Fruit fly (Drosophila melanogaster): ENCODE results near the gene CG7342.

Gene CG7342

DNA sequence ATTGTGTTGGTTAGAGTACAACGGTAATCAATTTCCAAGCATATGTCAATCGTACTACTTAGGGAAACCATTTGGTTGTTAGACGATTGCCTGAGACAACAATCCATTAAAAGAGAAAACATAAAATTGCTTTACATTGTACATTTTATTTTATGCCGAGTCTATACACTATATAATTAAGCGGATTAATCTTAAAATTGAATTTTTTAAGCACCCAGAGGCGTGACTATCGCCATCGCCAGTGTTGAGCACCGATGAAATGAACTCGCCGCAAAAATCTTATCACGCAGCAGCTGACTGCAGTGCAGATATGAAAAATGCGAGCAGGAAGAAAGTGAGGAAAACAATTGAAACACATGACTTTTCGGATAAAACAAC, 39.7 kb downstream of the CG7342 start:
- TF ChIP-seq Hr83 (GFP tag; optimal IDR thresholded peaks at IDR 0.05; ENCODE audit: poor library complexity, severe bottlenecking): peak; percentile 50
- TF ChIP-seq Hnf4 (GFP tag; optimal IDR thresholded peaks at IDR 0.05): peak; percentile 49
- TF ChIP-seq GATAd (GFP tag; optimal IDR thresholded peaks at IDR 0.05): peak; percentile 59
- no peak for TF ChIP-seq Mio (GFP tag; optimal IDR thresholded peaks at IDR 0.05)
- peak; percentile 16 for TF ChIP-seq fru (GFP tag; optimal IDR thresholded peaks at IDR 0.05)
- TF ChIP-seq CG32264 (GFP tag; optimal IDR thresholded peaks at IDR 0.05): no peak
- TF ChIP-seq h (GFP tag; optimal IDR thresholded peaks at IDR 0.05): peak; percentile 28
- no peak for TF ChIP-seq pan (optimal IDR thresholded peaks at IDR 0.05)
- TF ChIP-seq Myc (optimal IDR thresholded peaks at IDR 0.05): peak; percentile 29
- TF ChIP-seq ey (GFP tag; optimal IDR thresholded peaks at IDR 0.05): no peak
- TF ChIP-seq br (GFP tag; optimal IDR thresholded peaks at IDR 0.05): peak; percentile 31
- peak in 1 of 2 experiments; percentile 21 for TF ChIP-seq foxo (GFP tag; optimal IDR thresholded peaks at IDR 0.05)
- peak; percentile 34 for TF ChIP-seq Jra (GFP tag; optimal IDR thresholded peaks at IDR 0.05)
- TF ChIP-seq woc (GFP tag; optimal IDR thresholded peaks at IDR 0.05): no peak
- TF ChIP-seq rgr (GFP tag; optimal IDR thresholded peaks at IDR 0.05): peak; percentile 4

DNA sequence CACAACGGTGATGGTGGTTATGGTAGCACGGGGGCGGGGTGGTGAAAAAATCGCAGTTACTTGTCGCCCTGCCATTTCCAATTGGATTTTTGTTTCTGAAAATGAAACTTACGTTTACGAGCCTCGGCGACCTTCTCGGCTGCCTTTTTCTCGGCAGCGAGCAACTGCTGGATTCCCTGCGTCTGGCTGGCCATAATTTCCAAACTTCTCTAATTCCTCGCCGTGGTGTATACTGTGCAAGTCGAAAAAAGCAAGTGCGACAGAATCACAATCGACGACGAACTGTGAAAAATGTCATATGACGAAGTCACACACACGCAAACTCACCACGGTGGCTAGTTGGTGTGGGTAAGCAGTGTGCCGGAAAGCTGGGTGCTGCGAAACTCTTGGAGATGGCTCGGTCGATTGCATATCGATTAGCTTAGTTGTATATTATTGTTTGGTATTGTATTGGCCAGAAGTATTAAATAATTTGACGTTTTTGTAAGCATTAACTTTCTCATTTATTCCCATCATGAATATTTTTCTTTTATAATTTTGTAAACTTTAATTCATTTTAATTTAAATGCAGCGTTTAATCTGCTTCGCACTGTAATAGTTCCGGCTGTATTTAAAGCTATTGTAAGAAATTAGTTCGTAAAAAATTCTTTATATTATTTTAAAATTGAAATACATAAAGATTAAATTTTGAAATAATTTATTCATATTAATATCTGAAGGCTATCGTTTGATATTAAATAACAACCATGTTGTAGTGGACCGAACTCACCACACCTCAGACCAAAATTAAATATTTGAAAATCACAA, 41.1 kb downstream of the CG7342 start, which contains the start of gene Vha13:
Gene Vha13 (minus strand): TSS at position 293 of the 807 bp plus-strand sequence.
- TF ChIP-seq Rel (GFP tag; optimal IDR thresholded peaks at IDR 0.05) (no peak), Rel (tag; optimal IDR thresholded peaks at IDR 0.05) (peak; percentile 50), Hr83 (GFP tag; optimal IDR thresholded peaks at IDR 0.05; ENCODE audit: poor library complexity, severe bottlenecking) (peak; percentile 81), foxo (GFP tag; optimal IDR thresholded peaks at IDR 0.05) (peak in 1 of 2 experiments; percentile 42), Dif (GFP tag; optimal IDR thresholded peaks at IDR 0.05; ENCODE audit: partially characterized antibody) (peak; percentile 83), dmrt93B (GFP tag; optimal IDR thresholded peaks at IDR 0.05) (peak; percentile 3), tai (GFP tag; optimal IDR thresholded peaks at IDR 0.05) (no peak), Mio (GFP tag; optimal IDR thresholded peaks at IDR 0.05) (no peak), CG9705 (GFP tag; optimal IDR thresholded peaks at IDR 0.05) (no peak), woc (GFP tag; optimal IDR thresholded peaks at IDR 0.05) (peak; percentile 71), N (GFP tag; optimal IDR thresholded peaks at IDR 0.05) (no peak), CrebA (GFP tag; optimal IDR thresholded peaks at IDR 0.05; ENCODE audit: borderline replicate concordance) (no peak), dl (GFP tag; optimal IDR thresholded peaks at IDR 0.05; ENCODE audit: insufficient read depth in 1 of 2, partially characterized antibody in 2 of 2) (peak; percentile 38 to 43), Vsx2 (GFP tag; optimal IDR thresholded peaks at IDR 0.05; ENCODE audit: partially characterized antibody) (peak; percentile 65), Myc (optimal IDR thresholded peaks at IDR 0.05) (peak; percentile 37), rgr (GFP tag; optimal IDR thresholded peaks at IDR 0.05) (peak; percentile 59), br (GFP tag; optimal IDR thresholded peaks at IDR 0.05) (peak; percentile 41), dsf (GFP tag; optimal IDR thresholded peaks at IDR 0.05; ENCODE audit: borderline replicate concordance) (no peak), pan (optimal IDR thresholded peaks at IDR 0.05) (no peak), Hnf4 (GFP tag; optimal IDR thresholded peaks at IDR 0.05) (no peak), brk (GFP tag; optimal IDR thresholded peaks at IDR 0.05) (no peak), lola (GFP tag; optimal IDR thresholded peaks at IDR 0.05) (no peak), sv (GFP tag; optimal IDR thresholded peaks at IDR 0.05) (peak; percentile 49), sage (GFP tag; optimal IDR thresholded peaks at IDR 0.05) (no peak), psq (GFP tag; optimal IDR thresholded peaks at IDR 0.05) (no peak), jim (GFP tag; optimal IDR thresholded peaks at IDR 0.05) (peak; percentile 56), Abd-B (GFP tag; optimal IDR thresholded peaks at IDR 0.05) (no peak), Jra (GFP tag; optimal IDR thresholded peaks at IDR 0.05) (peak; percentile 22), HLH106 (tag; optimal IDR thresholded peaks at IDR 0.05) (peak; percentile 38), OdsH (GFP tag; optimal IDR thresholded peaks at IDR 0.05) (peak; percentile 2), usp (GFP tag; optimal IDR thresholded peaks at IDR 0.05) (no peak), h (GFP tag; optimal IDR thresholded peaks at IDR 0.05) (peak; percentile 54), Hr78 (GFP tag; optimal IDR thresholded peaks at IDR 0.05) (no peak), CG32264 (GFP tag; optimal IDR thresholded peaks at IDR 0.05) (no peak), GATAd (GFP tag; optimal IDR thresholded peaks at IDR 0.05) (peak; percentile 6), fru (GFP tag; optimal IDR thresholded peaks at IDR 0.05) (peak; percentile 83), Sp1 (GFP tag; optimal IDR thresholded peaks at IDR 0.05) (peak; percentile 63)

Data from whole organism, wandering third instar larva.